Worm (Caenorhabditis elegans) whole organism, late embryonic: ENCODE results near the gene F25B4.4.

Source experiments
- fax-1 ChIP-seq: sonication (generic microtip); optimal IDR thresholded peaks from 2 replicates; lab custom pipeline; 2016; ENCODE audit warnings: missing genotype, missing genetic modification characterization, missing compliant biosample characterization
- hlh-13 ChIP-seq: fragments of 200-800 bp; sonication (Bioruptor generic); optimal IDR thresholded peaks from 2 replicates; lab custom pipeline; 2018; ENCODE audit warnings: mild to moderate bottlenecking, missing genetic modification characterization, missing compliant biosample characterization
- lim-6 ChIP-seq: sonication (generic microtip); optimal IDR thresholded peaks from 2 replicates; lab custom pipeline; 2016; ENCODE audit warnings: missing genetic modification characterization, missing compliant biosample characterization
- lin-11 ChIP-seq: fragments of 200-800 bp; sonication (Bioruptor generic); optimal IDR thresholded peaks from 2 replicates; lab custom pipeline; 2018; ENCODE audit warnings: mild to moderate bottlenecking, missing genetic modification characterization, missing compliant biosample characterization
- pat-9 ChIP-seq: fragments of 200-800 bp; sonication (Bioruptor generic); optimal IDR thresholded peaks from 2 replicates; lab custom pipeline; 2018; ENCODE audit warnings: mild to moderate bottlenecking, missing genetic modification characterization, moderate library complexity, missing compliant biosample characterization
- ztf-16 ChIP-seq: sonication (generic microtip); optimal IDR thresholded peaks from 2 replicates; lab custom pipeline; 2017; ENCODE audit warnings: missing genetic modification characterization, missing compliant biosample characterization

DNA sequence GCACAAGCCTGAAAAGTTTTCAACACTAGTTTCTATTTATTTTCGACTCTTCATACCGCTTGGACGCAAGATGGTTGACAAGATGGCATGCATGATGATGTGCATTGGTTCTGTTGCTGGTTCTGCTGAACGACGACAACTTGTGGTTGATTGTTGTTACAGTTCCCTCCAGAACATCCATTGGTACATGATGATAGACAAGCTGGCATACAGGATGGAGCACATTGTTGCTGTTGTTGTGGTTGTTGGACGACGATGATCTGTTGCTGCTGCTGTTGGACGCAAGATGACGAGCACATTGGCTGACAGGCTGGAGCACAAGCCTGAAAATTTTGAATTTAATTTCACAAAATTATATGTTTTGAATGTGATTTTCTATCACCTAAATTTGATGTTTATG is 12.4 kb upstream of the F25B4.4 start:
- TF ChIP-seq fax-1 (no peak), hlh-13 (GFP tag; lab: Kevin White, UChicago) (no peak), lim-6 (no peak), lin-11 (no peak), pat-9 (no peak), ztf-16 (tag; lab: Kevin White, UChicago) (no peak)
